Fruit fly (Drosophila melanogaster): ENCODE results near the gene Nf-YC.

DNA sequence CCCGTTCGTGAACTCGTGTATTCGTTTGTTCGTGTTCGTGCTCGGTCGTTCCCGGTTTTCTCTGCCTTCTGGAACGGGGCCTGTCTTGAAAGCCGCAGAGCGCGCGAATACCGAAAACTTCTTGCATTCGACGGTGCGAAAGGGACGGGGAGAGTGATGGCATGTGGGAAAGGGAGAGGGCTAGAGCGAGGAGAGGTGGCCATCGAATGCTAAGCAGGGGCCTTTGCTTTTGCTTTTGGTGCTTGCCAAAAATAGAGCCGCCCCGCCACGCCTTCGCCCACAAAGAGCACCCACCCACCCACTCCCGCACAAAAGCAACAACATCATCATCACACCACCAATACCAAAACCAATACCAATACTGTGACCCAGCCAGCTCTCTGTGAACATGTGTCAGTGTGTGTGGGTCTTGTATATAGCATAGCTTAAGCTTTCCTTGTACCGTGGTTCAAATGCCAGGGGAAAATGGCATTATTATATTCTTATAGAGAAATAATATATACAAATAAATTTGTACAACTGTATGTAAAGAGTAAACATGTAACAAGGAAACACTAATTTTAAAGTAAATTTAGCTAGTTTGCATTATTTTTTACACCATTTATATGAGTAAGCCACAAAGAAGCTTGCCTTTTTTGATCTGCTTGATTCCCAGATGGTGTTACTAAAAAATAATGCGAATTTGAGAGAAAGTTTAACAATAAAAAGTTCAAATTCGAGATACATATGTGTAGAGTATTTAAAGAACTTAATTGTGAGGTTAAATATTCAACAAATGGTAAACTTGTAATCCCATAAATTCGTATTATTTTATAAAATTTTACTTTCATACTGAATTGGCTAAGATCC, 46.7 kb upstream of the Nf-YC start, which contains the start of gene CG14434:
- peak; percentile 71 for TF ChIP-seq fru (GFP tag; optimal IDR thresholded peaks at IDR 0.05)
- no peak for TF ChIP-seq psq (GFP tag; optimal IDR thresholded peaks at IDR 0.05)
- TF ChIP-seq Myc (optimal IDR thresholded peaks at IDR 0.05) = no peak
- no peak for TF ChIP-seq brk (GFP tag; optimal IDR thresholded peaks at IDR 0.05)
- TF ChIP-seq Hnf4 (GFP tag; optimal IDR thresholded peaks at IDR 0.05) = no peak
- no peak for TF ChIP-seq N (GFP tag; optimal IDR thresholded peaks at IDR 0.05)
- no peak for TF ChIP-seq pan (optimal IDR thresholded peaks at IDR 0.05)
- TF ChIP-seq GATAd (GFP tag; optimal IDR thresholded peaks at IDR 0.05) = no peak
- peak; percentile 41 for TF ChIP-seq ey (GFP tag; optimal IDR thresholded peaks at IDR 0.05)
- TF ChIP-seq HLH106 (tag; optimal IDR thresholded peaks at IDR 0.05) = peak; percentile 62
- no peak for TF ChIP-seq Abd-B (GFP tag; optimal IDR thresholded peaks at IDR 0.05)
- no peak for TF ChIP-seq usp (GFP tag; optimal IDR thresholded peaks at IDR 0.05)
- TF ChIP-seq dmrt93B (GFP tag; optimal IDR thresholded peaks at IDR 0.05) = peak; percentile 70

All from whole organism, wandering third instar larva.